Fruit fly (Drosophila melanogaster) whole organism: ENCODE results near the gene Osi6.

Experiments used
- CG8478 ChIP-seq: fragments of >200 bp; optimal IDR thresholded peaks from 2 replicates; lab custom pipeline; 2018; ENCODE audit warnings: inconsistent platforms
- Dll ChIP-seq: fragments of >200 bp; optimal IDR thresholded peaks from 2 replicates; lab custom pipeline; 2017
- EcR ChIP-seq, 2 experiments: fragments of >200 bp; optimal IDR thresholded peaks; 2 replicates each; lab custom pipeline; 2017; ENCODE audit warnings: missing biosample characterization in 2 of 2, missing genetic modification characterization in 2 of 2, missing genetic modification reagents in 2 of 2
- pan ChIP-seq: fragments of >200 bp; optimal IDR thresholded peaks from 2 replicates; lab custom pipeline; 2017
- psq ChIP-seq: fragments of >200 bp; optimal IDR thresholded peaks from 2 replicates; lab custom pipeline; 2017
- usp ChIP-seq: fragments of >200 bp; optimal IDR thresholded peaks from 2 replicates; lab custom pipeline; 2017; ENCODE audit warnings: missing biosample characterization, missing genetic modification characterization, mixed read lengths

The Osi6 gene

DNA sequence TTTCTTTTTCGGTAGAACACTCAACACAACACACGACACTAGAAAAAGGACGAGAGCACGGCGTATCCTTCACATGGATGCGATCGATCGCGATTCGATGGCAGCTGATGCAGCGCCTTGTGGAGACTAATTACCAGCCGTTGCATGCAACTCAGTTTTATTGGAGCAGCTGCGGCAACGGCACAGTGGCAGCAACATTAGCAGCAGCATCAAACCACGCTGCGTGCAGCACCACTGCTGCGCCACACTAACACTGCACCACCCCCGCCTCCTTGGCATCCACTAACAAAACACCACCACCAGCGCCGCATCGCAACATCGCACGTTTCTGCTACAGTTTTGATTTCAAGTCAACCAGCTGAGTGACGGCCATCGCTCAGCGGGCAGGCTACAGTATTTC is 12.8 kb upstream of the Osi6 start, which contains the start of gene Osi4:
Gene Osi4, minus strand, starts transcription at position 101 of the 400 bp plus-strand sequence.
- no peak for TF ChIP-seq EcR (GFP tag; optimal IDR thresholded peaks at IDR 0.05; lab: Kevin White, UChicago)
- TF ChIP-seq usp (GFP tag; lab: Kevin White, UChicago), result no peak
- no peak for TF ChIP-seq pan
- TF ChIP-seq psq (lab: Kevin White, UChicago), result no peak
- no peak for TF ChIP-seq Dll (lab: Kevin White, UChicago)
- no peak for TF ChIP-seq CG8478 (lab: Kevin White, UChicago)

DNA sequence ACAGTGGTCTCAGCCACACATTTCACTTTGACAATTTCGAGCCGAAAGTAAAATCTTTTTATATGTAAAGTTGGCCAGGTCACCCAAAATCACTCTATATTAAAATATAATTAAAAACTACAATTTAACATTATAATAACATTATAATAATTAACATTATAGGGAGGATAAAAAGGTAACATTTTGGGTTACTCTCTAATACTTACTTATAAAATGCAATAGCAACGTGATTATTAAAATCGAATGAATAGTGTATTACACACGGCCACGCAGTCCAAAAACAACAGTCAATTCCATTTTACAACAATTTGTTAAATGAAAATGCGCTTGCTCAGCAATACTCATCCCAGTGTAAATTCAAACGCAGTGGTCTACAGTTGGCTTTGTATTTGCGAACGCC is 12.4 kb upstream of the Osi6 start:
- TF ChIP-seq Dll (lab: Kevin White, UChicago) (no peak), EcR (GFP tag; optimal IDR thresholded peaks at IDR 0.05; lab: Kevin White, UChicago) (no peak), psq (lab: Kevin White, UChicago) (no peak), CG8478 (lab: Kevin White, UChicago) (no peak)

DNA sequence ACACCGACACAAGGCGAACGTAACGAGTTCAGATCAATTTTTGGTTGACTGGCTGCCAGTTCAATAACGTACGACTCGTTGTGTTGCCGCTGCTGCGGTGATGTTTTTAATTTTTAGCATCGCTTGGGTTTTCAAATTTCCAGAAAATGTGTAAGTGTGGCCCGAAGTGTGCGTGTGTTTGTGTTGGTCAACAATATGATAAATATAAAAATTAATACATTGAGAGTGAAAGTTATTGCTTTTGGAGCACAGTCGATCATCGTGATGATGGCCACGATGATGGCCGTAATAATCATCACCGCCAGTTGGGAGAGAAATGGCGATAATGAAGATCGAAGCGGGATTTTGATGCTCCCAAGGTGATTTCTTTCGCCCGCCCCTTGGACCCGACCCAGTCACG is 8.4 kb upstream of the Osi6 start:
- TF ChIP-seq usp (GFP tag; lab: Kevin White, UChicago) (no peak), CG8478 (lab: Kevin White, UChicago) (no peak), pan (no peak), Dll (lab: Kevin White, UChicago) (no peak), psq (lab: Kevin White, UChicago) (no peak), EcR (GFP tag; optimal IDR thresholded peaks at IDR 0.05; lab: Kevin White, UChicago) (no peak)

dm6 chr3R:6226997-6227562 is 7.4 kb upstream of the Osi6 start, which contains the start of gene Osi5:
Osi5 (plus strand) TSS chr3R:6227512.
- TF ChIP-seq EcR (GFP tag; optimal IDR thresholded peaks at IDR 0.05; lab: Kevin White, UChicago) (no peak), pan (no peak), psq (lab: Kevin White, UChicago) (no peak)

dm6 chr3R:6229055-6229841 is 5.3 kb upstream of the Osi6 start:
- TF ChIP-seq Dll (lab: Kevin White, UChicago) (peak; percentile 37), usp (GFP tag; lab: Kevin White, UChicago) (no peak)

- TF ChIP-seq EcR (GFP tag; optimal IDR thresholded peaks at IDR 0.05; lab: Kevin White, UChicago) (no peak), usp (GFP tag; lab: Kevin White, UChicago) (no peak), Dll (lab: Kevin White, UChicago) (no peak), pan (no peak), psq (lab: Kevin White, UChicago) (no peak), CG8478 (lab: Kevin White, UChicago) (no peak)
These were observed 4.2 kb upstream of the Osi6 start for dm6 chr3R:6230298-6230697.

DNA sequence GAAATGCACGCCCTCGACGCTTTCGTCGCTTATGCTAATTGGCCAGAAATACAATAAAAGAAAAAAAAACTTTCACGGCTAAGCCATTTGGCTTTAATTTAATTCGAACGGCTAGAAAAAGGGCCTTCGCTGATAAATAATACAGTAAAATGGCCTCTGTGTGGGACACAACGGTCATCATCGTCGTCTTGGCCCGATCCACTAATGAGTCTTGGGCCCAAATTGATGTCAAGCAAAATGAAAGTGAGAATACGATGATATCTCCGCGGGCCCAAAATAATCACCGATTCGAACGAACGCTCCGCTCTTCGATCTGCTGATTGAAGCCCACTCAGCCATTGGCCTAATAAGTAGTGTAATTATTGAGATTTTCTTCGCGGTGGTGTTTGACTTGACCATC is 3.1 kb upstream of the Osi6 start:
- TF ChIP-seq Dll (lab: Kevin White, UChicago) (no peak), CG8478 (lab: Kevin White, UChicago) (no peak), psq (lab: Kevin White, UChicago) (no peak), EcR (GFP tag; optimal IDR thresholded peaks at IDR 0.05; lab: Kevin White, UChicago) (no peak), usp (GFP tag; lab: Kevin White, UChicago) (no peak)

dm6 chr3R:6233104-6233503 is 1.4 kb upstream of the Osi6 start:
- TF ChIP-seq psq (lab: Kevin White, UChicago) (no peak), CG8478 (lab: Kevin White, UChicago) (no peak), EcR (GFP tag; optimal IDR thresholded peaks at IDR 0.05; lab: Kevin White, UChicago) (no peak), pan (no peak), Dll (lab: Kevin White, UChicago) (no peak), usp (GFP tag; lab: Kevin White, UChicago) (no peak)

dm6 chr3R:6238977-6239376 is 4.5 kb downstream of the Osi6 start:
- TF ChIP-seq CG8478 (lab: Kevin White, UChicago) (no peak), pan (no peak), EcR (GFP tag; optimal IDR thresholded peaks at IDR 0.05; lab: Kevin White, UChicago) (no peak), usp (GFP tag; lab: Kevin White, UChicago) (no peak), psq (lab: Kevin White, UChicago) (no peak), Dll (lab: Kevin White, UChicago) (no peak)

DNA sequence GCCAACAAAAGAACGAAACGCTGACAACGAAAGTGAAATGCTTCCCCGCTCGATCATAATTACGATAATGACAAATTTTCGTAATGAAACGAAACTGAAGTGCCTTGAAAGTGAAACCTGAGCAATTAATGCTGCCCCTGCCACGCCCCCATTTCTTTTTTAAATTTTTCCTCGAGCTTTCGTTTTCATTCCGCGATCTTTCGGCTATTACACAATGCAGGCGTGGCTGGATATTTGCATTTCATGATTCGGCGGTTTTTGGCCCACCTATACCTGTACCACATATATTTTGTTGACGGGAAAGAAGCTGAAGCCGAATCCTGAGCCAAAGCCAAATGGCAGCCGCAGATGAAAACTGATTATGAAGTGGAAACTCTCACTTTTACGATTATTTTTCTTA is 5.8 kb downstream of the Osi6 start:
- TF ChIP-seq CG8478 (lab: Kevin White, UChicago) (no peak), usp (GFP tag; lab: Kevin White, UChicago) (no peak), EcR (GFP tag; optimal IDR thresholded peaks at IDR 0.05; lab: Kevin White, UChicago) (no peak), Dll (lab: Kevin White, UChicago) (no peak), psq (lab: Kevin White, UChicago) (no peak), pan (no peak)

- TF ChIP-seq EcR (GFP tag; optimal IDR thresholded peaks at IDR 0.05; lab: Kevin White, UChicago), result no peak
- TF ChIP-seq usp (GFP tag; lab: Kevin White, UChicago), result no peak
- TF ChIP-seq CG8478 (lab: Kevin White, UChicago), result no peak
- no peak for TF ChIP-seq pan
- no peak for TF ChIP-seq psq (lab: Kevin White, UChicago)
- TF ChIP-seq Dll (lab: Kevin White, UChicago), result no peak
These were observed 6.8 kb downstream of the Osi6 start for dm6 chr3R:6241289-6241688.

DNA sequence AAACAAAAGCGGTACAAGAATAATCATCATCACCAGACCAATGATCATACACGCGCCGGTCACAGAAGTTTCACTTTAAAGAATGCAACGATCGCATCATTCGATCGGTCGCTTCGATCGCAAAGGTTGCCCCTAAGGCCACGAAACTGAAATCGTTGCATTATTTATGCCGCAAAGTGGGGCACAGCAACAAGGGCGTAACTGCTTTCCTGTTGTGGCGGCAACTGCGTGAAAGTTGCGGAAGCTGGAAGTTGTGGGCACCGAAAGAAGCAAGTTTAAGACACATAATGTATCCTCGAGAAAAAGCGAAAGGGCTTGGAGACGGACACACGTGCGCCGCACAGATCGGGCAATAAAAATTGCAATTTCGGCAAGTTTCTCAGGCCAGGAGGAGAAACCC is 9.5 kb downstream of the Osi6 start:
- TF ChIP-seq usp (GFP tag; lab: Kevin White, UChicago) (no peak), Dll (lab: Kevin White, UChicago) (peak; percentile 59)
